Fruit fly (Drosophila melanogaster) whole organism, adult: ENCODE results near the gene cdm.

ENCODE experiments used
- CG11617 ChIP-seq: fragments of 200-800 bp; sonication (Bioruptor generic); optimal IDR thresholded peaks from 2 replicates; lab custom pipeline; 2017; ENCODE audit warnings: mild to moderate bottlenecking, missing biosample characterization, missing genetic modification reagents, missing genetic modification characterization
- CG12768 ChIP-seq: fragments of 200-800 bp; sonication (Bioruptor generic); optimal IDR thresholded peaks from 2 replicates; lab custom pipeline; 2017; ENCODE audit warnings: missing biosample characterization, missing genetic modification characterization, mild to moderate bottlenecking, moderate library complexity, missing genetic modification reagents
- CG14711 ChIP-seq: fragments of 200-800 bp; sonication (Bioruptor generic); optimal IDR thresholded peaks from 2 replicates; lab custom pipeline; 2018; ENCODE audit warnings: missing biosample characterization, mild to moderate bottlenecking, missing genetic modification characterization, moderate library complexity
- CG1620 ChIP-seq: fragments of 200-800 bp; sonication (Bioruptor generic); optimal IDR thresholded peaks from 2 replicates; lab custom pipeline; 2016; ENCODE audit warnings: missing biosample characterization, missing genetic modification characterization
- CG33017 ChIP-seq: fragments of 200-800 bp; sonication (Bioruptor generic); optimal IDR thresholded peaks from 2 replicates; lab custom pipeline; 2018; ENCODE audit warnings: missing biosample characterization, mild to moderate bottlenecking, missing genetic modification characterization, moderate library complexity
- CG5204 ChIP-seq: fragments of 200-800 bp; sonication (Bioruptor generic); optimal IDR thresholded peaks from 2 replicates; lab custom pipeline; 2016; ENCODE audit warnings: missing biosample characterization, missing genetic modification characterization
- CG7045 ChIP-seq: fragments of 200-800 bp; sonication (Bioruptor generic); optimal IDR thresholded peaks from 2 replicates; lab custom pipeline; 2017; ENCODE audit warnings: missing biosample characterization, mild to moderate bottlenecking, missing genetic modification characterization
- CG7101 ChIP-seq: fragments of 200-800 bp; sonication (Bioruptor generic); optimal IDR thresholded peaks from 2 replicates; lab custom pipeline; 2018; ENCODE audit warnings: missing biosample characterization, mild to moderate bottlenecking, missing genetic modification characterization, moderate library complexity
- Clk ChIP-seq: fragments of 200-800 bp; sonication (Bioruptor generic); optimal IDR thresholded peaks from 2 replicates; lab custom pipeline; 2017; ENCODE audit warnings: missing biosample characterization, missing genetic modification characterization
- Crg-1 ChIP-seq: fragments of 200-800 bp; sonication (Bioruptor generic); optimal IDR thresholded peaks from 2 replicates; lab custom pipeline; 2016; ENCODE audit warnings: missing biosample characterization, missing genetic modification characterization
- Hr96 ChIP-seq: fragments of 200-800 bp; sonication (Bioruptor generic); optimal IDR thresholded peaks from 2 replicates; lab custom pipeline; 2016; ENCODE audit warnings: missing biosample characterization, missing genetic modification characterization
- Mnt ChIP-seq: fragments of 200-800 bp; sonication (Bioruptor generic); optimal IDR thresholded peaks from 2 replicates; lab custom pipeline; 2016; ENCODE audit warnings: missing biosample characterization, mild to moderate bottlenecking, missing genetic modification characterization
- bab1 ChIP-seq: fragments of 200-800 bp; sonication (Bioruptor generic); optimal IDR thresholded peaks from 3 replicates; lab custom pipeline; 2019; ENCODE audit warnings: missing biosample characterization, mild to moderate bottlenecking, missing genetic modification characterization, moderate library complexity
- cic ChIP-seq: fragments of 200-800 bp; sonication (Bioruptor generic); optimal IDR thresholded peaks from 2 replicates; lab custom pipeline; 2017; ENCODE audit warnings: missing biosample characterization, mild to moderate bottlenecking, missing genetic modification characterization, moderate library complexity
- cnc ChIP-seq, 2 experiments: fragments of >200 bp; optimal IDR thresholded peaks; 2 replicates each; lab custom pipeline; 2017
- kay ChIP-seq: fragments of 200-800 bp; sonication (Bioruptor generic); peaks from one replicate; lab custom pipeline; 2016; ENCODE audit warnings: missing biosample characterization, missing genetic modification characterization, borderline replicate concordance
- ovo ChIP-seq: fragments of 200-800 bp; sonication (Bioruptor generic); optimal IDR thresholded peaks from 2 replicates; lab custom pipeline; 2016; ENCODE audit warnings: missing biosample characterization, missing genetic modification characterization
- pad ChIP-seq: fragments of 200-800 bp; sonication (Bioruptor generic); optimal IDR thresholded peaks from 3 replicates; lab custom pipeline; 2017; ENCODE audit warnings: missing biosample characterization, missing genetic modification characterization, mild to moderate bottlenecking, moderate library complexity, missing genetic modification reagents
- tj ChIP-seq: fragments of 200-800 bp; sonication (Bioruptor generic); optimal IDR thresholded peaks from 3 replicates; lab custom pipeline; 2017; ENCODE audit warnings: missing biosample characterization, mild to moderate bottlenecking, missing genetic modification characterization, moderate library complexity
- toe ChIP-seq: fragments of 200-800 bp; sonication (Bioruptor generic); optimal IDR thresholded peaks from 2 replicates; lab custom pipeline; 2016; ENCODE audit warnings: missing biosample characterization, missing genetic modification characterization

cdm gene

dm6 chr3R:18223434-18223833, 40.2 kb upstream of the cdm start, which contains the start of the genes mTerf5 and Non3:
Gene mTerf5 (minus strand): TSS chr3R:18223682.
Gene Non3 (plus strand): TSS chr3R:18223722.
- TF ChIP-seq CG1620 (GFP tag; lab: Kevin White, UChicago), result peak; percentile 64
- no peak for TF ChIP-seq CG5204
- TF ChIP-seq toe (GFP tag; lab: Kevin White, UChicago), result no peak
- no peak for TF ChIP-seq cnc (optimal IDR thresholded peaks at IDR 0.05; lab: Kevin White, UChicago)
- TF ChIP-seq CG12768 (GFP tag; lab: Kevin White, UChicago), result peak; percentile 61
- peak; percentile 46 for TF ChIP-seq pad
- TF ChIP-seq CG7101 (tag; lab: Kevin White, UChicago), result peak; percentile 73
- TF ChIP-seq Mnt, result peak; percentile 98
- TF ChIP-seq CG33017 (tag; lab: Kevin White, UChicago), result peak; percentile 57
- TF ChIP-seq cic (GFP tag; lab: Kevin White, UChicago), result peak; percentile 6
- peak; percentile 51 for TF ChIP-seq tj (GFP tag; lab: Kevin White, UChicago)
- TF ChIP-seq CG14711 (tag; lab: Kevin White, UChicago), result peak; percentile 71
- TF ChIP-seq CG11617 (GFP tag; lab: Kevin White, UChicago), result peak; percentile 80
- peak; percentile 74 for TF ChIP-seq ovo (GFP tag; lab: Kevin White, UChicago)
- TF ChIP-seq CG7045 (GFP tag; lab: Kevin White, UChicago), result peak; percentile 47
- no peak for TF ChIP-seq kay (GFP tag; lab: Kevin White, UChicago)
- no peak for TF ChIP-seq Hr96 (GFP tag; lab: Kevin White, UChicago)
- TF ChIP-seq Clk (GFP tag; lab: Kevin White, UChicago), result peak; percentile 21
- TF ChIP-seq bab1 (GFP tag; lab: Kevin White, UChicago), result peak; percentile 82
- TF ChIP-seq Crg-1 (GFP tag; lab: Kevin White, UChicago), result peak; percentile 32

- peak; percentile 81 for TF ChIP-seq tj (GFP tag; lab: Kevin White, UChicago)
- peak; percentile 85 for TF ChIP-seq Clk (GFP tag; lab: Kevin White, UChicago)
- peak; percentile 82 for TF ChIP-seq pad
- peak; percentile 51 for TF ChIP-seq ovo (GFP tag; lab: Kevin White, UChicago)
- TF ChIP-seq CG11617 (GFP tag; lab: Kevin White, UChicago), result peak; percentile 97
- no peak for TF ChIP-seq kay (GFP tag; lab: Kevin White, UChicago)
- TF ChIP-seq CG12768 (GFP tag; lab: Kevin White, UChicago), result peak; percentile 93
- peak; percentile 71 for TF ChIP-seq cic (GFP tag; lab: Kevin White, UChicago)
- no peak for TF ChIP-seq CG5204
- peak; percentile 94 for TF ChIP-seq Hr96 (GFP tag; lab: Kevin White, UChicago)
- peak; percentile 98 for TF ChIP-seq CG33017 (tag; lab: Kevin White, UChicago)
- peak; percentile 93 for TF ChIP-seq Crg-1 (GFP tag; lab: Kevin White, UChicago)
- TF ChIP-seq CG14711 (tag; lab: Kevin White, UChicago), result peak; percentile 96
- peak; percentile 98 for TF ChIP-seq CG7101 (tag; lab: Kevin White, UChicago)
- peak; percentile 88 for TF ChIP-seq Mnt
- peak; percentile 95 for TF ChIP-seq CG7045 (GFP tag; lab: Kevin White, UChicago)
- peak; percentile 96 for TF ChIP-seq toe (GFP tag; lab: Kevin White, UChicago)
- no peak for TF ChIP-seq cnc (optimal IDR thresholded peaks at IDR 0.05; lab: Kevin White, UChicago)
- TF ChIP-seq CG1620 (GFP tag; lab: Kevin White, UChicago), result peak; percentile 95
- TF ChIP-seq bab1 (GFP tag; lab: Kevin White, UChicago), result peak; percentile 98
Observed at dm6 chr3R:18220211-18220749, 37.0 kb upstream of the cdm start, which contains the start of the genes CG7988 and CG7183. Gene CG7988 (plus strand): TSS chr3R:18220526. Gene CG7183 (minus strand): TSS chr3R:18220699.

- TF ChIP-seq Mnt (no peak), CG11617 (GFP tag; lab: Kevin White, UChicago) (no peak), CG7045 (GFP tag; lab: Kevin White, UChicago) (no peak), cnc (optimal IDR thresholded peaks at IDR 0.05; lab: Kevin White, UChicago) (no peak), Crg-1 (GFP tag; lab: Kevin White, UChicago) (no peak), ovo (GFP tag; lab: Kevin White, UChicago) (no peak), Clk (GFP tag; lab: Kevin White, UChicago) (no peak), CG14711 (tag; lab: Kevin White, UChicago) (no peak), CG1620 (GFP tag; lab: Kevin White, UChicago) (no peak), bab1 (GFP tag; lab: Kevin White, UChicago) (no peak)
Observed at dm6 chr3R:18215900-18216299, 32.6 kb upstream of the cdm start, which contains the start of gene CG14314. Gene CG14314 (plus strand): TSS chr3R:18216142.

dm6 chr3R:18215300-18215699, 32.0 kb upstream of the cdm start:
- TF ChIP-seq CG7045 (GFP tag; lab: Kevin White, UChicago) (no peak), Hr96 (GFP tag; lab: Kevin White, UChicago) (peak; percentile 55), CG7101 (tag; lab: Kevin White, UChicago) (peak; percentile 10), tj (GFP tag; lab: Kevin White, UChicago) (no peak), CG11617 (GFP tag; lab: Kevin White, UChicago) (peak; percentile 22), toe (GFP tag; lab: Kevin White, UChicago) (peak; percentile 69), CG5204 (peak; percentile 31), Mnt (peak; percentile 29), Clk (GFP tag; lab: Kevin White, UChicago) (no peak), pad (no peak), CG1620 (GFP tag; lab: Kevin White, UChicago) (no peak), bab1 (GFP tag; lab: Kevin White, UChicago) (peak; percentile 52), CG33017 (tag; lab: Kevin White, UChicago) (peak; percentile 32), ovo (GFP tag; lab: Kevin White, UChicago) (no peak), cic (GFP tag; lab: Kevin White, UChicago) (no peak), CG12768 (GFP tag; lab: Kevin White, UChicago) (peak; percentile 35), CG14711 (tag; lab: Kevin White, UChicago) (peak; percentile 22)

dm6 chr3R:18208479-18208878, 25.2 kb upstream of the cdm start, which contains the start of gene CG44158:
Gene CG44158 (plus strand): TSS chr3R:18208779.
- TF ChIP-seq CG33017 (tag; lab: Kevin White, UChicago) (no peak), Clk (GFP tag; lab: Kevin White, UChicago) (no peak), CG5204 (no peak), CG1620 (GFP tag; lab: Kevin White, UChicago) (no peak), CG7101 (tag; lab: Kevin White, UChicago) (no peak), tj (GFP tag; lab: Kevin White, UChicago) (no peak), kay (GFP tag; lab: Kevin White, UChicago) (no peak), ovo (GFP tag; lab: Kevin White, UChicago) (no peak), cic (GFP tag; lab: Kevin White, UChicago) (no peak), toe (GFP tag; lab: Kevin White, UChicago) (no peak), Mnt (no peak), cnc (optimal IDR thresholded peaks at IDR 0.05; lab: Kevin White, UChicago) (no peak), CG11617 (GFP tag; lab: Kevin White, UChicago) (no peak), CG7045 (GFP tag; lab: Kevin White, UChicago) (no peak), pad (no peak), Crg-1 (GFP tag; lab: Kevin White, UChicago) (no peak), Hr96 (GFP tag; lab: Kevin White, UChicago) (no peak)
